Fruit fly (Drosophila melanogaster): ENCODE measurements around the gene sob.

DNA sequence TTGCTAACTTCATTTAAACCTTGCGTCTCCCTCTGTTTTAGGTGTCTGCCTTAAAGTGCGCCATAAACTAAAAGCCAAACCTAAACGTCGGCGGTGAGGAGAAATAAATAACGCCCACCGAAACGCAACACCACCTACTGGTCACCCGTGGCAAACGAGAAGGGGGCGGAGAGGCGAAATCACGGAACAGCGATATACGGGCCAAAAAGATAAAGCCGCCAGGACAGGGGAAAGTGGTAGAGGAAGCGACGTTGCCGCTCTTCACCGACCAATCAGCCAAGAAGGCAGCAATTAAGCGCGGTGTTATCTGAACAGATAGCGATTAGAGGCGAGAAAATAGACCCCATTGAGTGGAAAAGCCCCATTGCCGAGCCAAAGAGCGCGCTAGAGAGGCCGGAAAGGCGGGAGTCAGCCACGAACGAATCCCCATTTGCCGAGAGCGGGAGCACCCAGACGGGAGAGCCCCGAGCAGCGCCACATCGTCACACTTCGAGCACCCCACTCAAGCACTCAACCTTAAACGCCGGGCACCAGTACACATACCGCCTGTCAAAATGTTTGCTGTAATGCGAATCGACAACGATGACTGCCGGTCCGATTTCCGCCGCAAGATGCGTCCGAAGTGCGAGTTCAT is 35.4 kb downstream of the sob start:
- TF ChIP-seq Mnt (GFP tag; optimal IDR thresholded peaks at IDR 0.05) (no peak), CG5204 (GFP tag; optimal IDR thresholded peaks at IDR 0.05) (no peak), cnc (optimal IDR thresholded peaks at IDR 0.05) (no peak), CG33017 (tag; optimal IDR thresholded peaks at IDR 0.05) (no peak), CG1620 (GFP tag; optimal IDR thresholded peaks at IDR 0.05) (no peak), ovo (GFP tag; optimal IDR thresholded peaks at IDR 0.05) (no peak), Hr96 (GFP tag; optimal IDR thresholded peaks at IDR 0.05) (no peak), CG12768 (GFP tag; optimal IDR thresholded peaks at IDR 0.05) (no peak), bab1 (GFP tag; optimal IDR thresholded peaks at IDR 0.05) (no peak), kay (GFP tag; ENCODE audit: borderline replicate concordance) (no peak), tj (GFP tag; optimal IDR thresholded peaks at IDR 0.05) (no peak), toe (GFP tag; optimal IDR thresholded peaks at IDR 0.05) (no peak)
